Worm (Caenorhabditis elegans) whole organism, L2 larva: ENCODE measurements around the gene gcy-18.

Experiments used
- R02D3.7 ChIP-seq: fragments of 150-350 bp; optimal IDR thresholded peaks from 2 replicates; lab custom pipeline; 2014; ENCODE audit warnings: missing biosample characterization, missing genetic modification characterization
- nhr-23 ChIP-seq: fragments of 150-350 bp; optimal IDR thresholded peaks from 2 replicates; lab custom pipeline; 2014; ENCODE audit warnings: missing biosample characterization, missing genetic modification reagents, missing genetic modification characterization
- sem-4 ChIP-seq: fragments of 150-350 bp; optimal IDR thresholded peaks from 2 replicates; lab custom pipeline; 2014; ENCODE audit warnings: missing biosample characterization, missing genetic modification reagents, missing genetic modification characterization
- zag-1 ChIP-seq: fragments of 150-350 bp; optimal IDR thresholded peaks from 2 replicates; lab custom pipeline; 2014; ENCODE audit warnings: missing biosample characterization, missing genetic modification characterization
- ztf-4 ChIP-seq: fragments of 150-350 bp; optimal IDR thresholded peaks from 2 replicates; lab custom pipeline; 2014; ENCODE audit warnings: missing biosample characterization, missing genetic modification characterization

The gcy-18 gene

DNA sequence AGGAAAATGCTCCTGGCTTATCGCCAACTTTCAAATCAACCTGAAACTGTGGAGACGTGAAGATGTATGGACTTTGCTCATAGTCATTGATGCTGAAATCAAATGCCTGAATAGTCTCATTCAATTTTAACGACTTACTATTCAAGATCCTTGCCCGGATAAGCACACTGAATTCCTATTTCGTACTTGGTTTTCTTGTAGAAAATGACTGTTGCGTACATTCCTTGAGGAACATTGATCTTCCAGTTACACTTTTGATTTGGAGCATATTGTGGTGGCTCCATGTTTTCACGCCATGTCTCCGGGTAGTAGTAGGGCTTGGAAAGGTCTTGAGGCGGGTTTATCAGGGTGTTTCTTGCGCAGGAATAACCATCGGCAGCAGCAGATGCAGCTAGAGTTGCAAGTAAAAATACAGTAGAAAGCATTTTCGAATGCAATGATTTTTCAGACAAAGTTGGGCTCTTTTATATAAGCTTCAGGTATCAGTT is 54.7 kb downstream of the gcy-18 start, which contains the start of gene irg-6:
Gene irg-6, minus strand, starts transcription at position 438 of the 488 bp plus-strand sequence.
- TF ChIP-seq ztf-4 (no peak), R02D3.7 (tag; lab: Kevin White, UChicago) (no peak), zag-1 (no peak), nhr-23 (tag; lab: Kevin White, UChicago) (no peak)

DNA sequence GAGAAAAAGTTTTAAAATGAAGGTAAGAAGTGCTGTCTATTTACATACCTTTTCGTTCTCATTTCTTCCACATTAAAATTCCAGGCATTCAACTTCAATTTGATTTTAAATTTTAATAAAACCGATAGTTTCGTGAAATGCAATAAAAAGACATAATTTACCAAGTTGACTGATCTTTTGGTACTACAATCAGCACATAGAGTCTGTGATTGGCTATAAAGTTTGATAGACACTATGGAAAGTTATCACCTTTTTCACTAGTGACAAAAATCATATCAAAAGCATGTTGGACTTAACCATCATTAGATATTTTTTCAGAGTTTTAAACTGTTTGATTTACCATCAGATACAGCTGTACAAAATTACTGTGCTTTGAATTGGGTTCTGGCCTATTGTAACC is 55.6 kb downstream of the gcy-18 start, which contains the start of gene srz-15:
Gene srz-15, plus strand, starts transcription at position 301 of the 400 bp plus-strand sequence.
- TF ChIP-seq sem-4 (tag; lab: Kevin White, UChicago) = no peak
